Worm (Caenorhabditis elegans): ENCODE data around the gene R13A5.15.

ce11 chrIII:7550979-7551378 lies 37.1 kb downstream of the R13A5.15 start:
- TF ChIP-seq W03F9.2 (tag; optimal IDR thresholded peaks at IDR 0.05): no peak
- no peak for TF ChIP-seq him-1 (tag; optimal IDR thresholded peaks at IDR 0.05)
- TF ChIP-seq dao-5 (tag; optimal IDR thresholded peaks at IDR 0.05): no peak
